Fruit fly (Drosophila melanogaster) whole organism, prepupa: ENCODE results near the gene CG6951.

Source experiments
- Blimp-1 ChIP-seq: fragments of 200-800 bp; sonication (Bioruptor generic); optimal IDR thresholded peaks from 3 replicates; lab custom pipeline; 2017; ENCODE audit warnings: missing biosample characterization, missing genetic modification characterization, mild to moderate bottlenecking, moderate library complexity, missing genetic modification reagents
- CG10631 ChIP-seq: fragments of 200-800 bp; sonication (Bioruptor generic); optimal IDR thresholded peaks from 2 replicates; lab custom pipeline; 2016; ENCODE audit warnings: missing biosample characterization, missing genetic modification characterization
- CG10669 ChIP-seq: fragments of 200-800 bp; sonication (Bioruptor generic); optimal IDR thresholded peaks from 3 replicates; lab custom pipeline; 2018; ENCODE audit warnings: missing biosample characterization, mild to moderate bottlenecking, missing genetic modification characterization, moderate library complexity
- CG11294 ChIP-seq: fragments of 200-800 bp; sonication (Bioruptor generic); IDR thresholded peaks from 2 replicates; pipeline ENCODE4 v1.3.6; 2022; ENCODE audit warnings: missing biosample characterization, missing genetic modification characterization
- CG11762 ChIP-seq: fragments of 200-800 bp; sonication (Bioruptor generic); optimal IDR thresholded peaks from 3 replicates; lab custom pipeline; 2016; ENCODE audit warnings: missing biosample characterization, missing genetic modification characterization; ENCODE audit not compliant: insufficient read depth
- CG11902 ChIP-seq: fragments of 200-800 bp; sonication (Bioruptor generic); optimal IDR thresholded peaks from 3 replicates; lab custom pipeline; 2016; ENCODE audit warnings: missing biosample characterization, missing genetic modification characterization
- CG15336 ChIP-seq: fragments of 200-800 bp; sonication (Bioruptor generic); IDR thresholded peaks from 2 replicates; pipeline ENCODE4 v1.3.6; 2022; ENCODE audit warnings: missing biosample characterization, missing genetic modification characterization
- CG1621 ChIP-seq: fragments of 200-800 bp; sonication (Bioruptor generic); optimal IDR thresholded peaks from 3 replicates; lab custom pipeline; 2018; ENCODE audit warnings: missing biosample characterization, mild to moderate bottlenecking, missing genetic modification characterization
- CG16779 ChIP-seq: fragments of 200-800 bp; sonication (Bioruptor generic); optimal IDR thresholded peaks from 3 replicates; lab custom pipeline; 2017; ENCODE audit warnings: missing biosample characterization, mild to moderate bottlenecking, missing genetic modification characterization
- CG3032 ChIP-seq: fragments of 200-800 bp; optimal IDR thresholded peaks from 2 replicates; lab custom pipeline; 2019; ENCODE audit warnings: missing biosample characterization, mild to moderate bottlenecking, missing genetic modification characterization, moderate library complexity
- CG31627 ChIP-seq: fragments of 200-800 bp; sonication (Bioruptor generic); optimal IDR thresholded peaks from 3 replicates; lab custom pipeline; 2016; ENCODE audit warnings: missing biosample characterization, missing genetic modification characterization
- CG32006 ChIP-seq: fragments of 200-800 bp; sonication (Bioruptor generic); optimal IDR thresholded peaks from 3 replicates; lab custom pipeline; 2017; ENCODE audit warnings: missing biosample characterization, mild to moderate bottlenecking, missing genetic modification characterization
- CG34406 ChIP-seq: fragments of 200-800 bp; sonication (Bioruptor generic); optimal IDR thresholded peaks from 3 replicates; lab custom pipeline; 2016; ENCODE audit warnings: missing biosample characterization, missing genetic modification characterization
- CG3919 ChIP-seq: fragments of 200-800 bp; sonication (Bioruptor generic); optimal IDR thresholded peaks from 3 replicates; lab custom pipeline; 2016; ENCODE audit warnings: missing biosample characterization, missing genetic modification characterization
- CG4318 ChIP-seq: fragments of 200-800 bp; sonication (Bioruptor generic); optimal IDR thresholded peaks from 3 replicates; lab custom pipeline; 2017; ENCODE audit warnings: missing biosample characterization, mild to moderate bottlenecking, missing genetic modification characterization
- CG6163 ChIP-seq: fragments of 200-800 bp; sonication (Bioruptor generic); IDR thresholded peaks from 3 replicates; pipeline ENCODE4 v1.3.6; 2022; ENCODE audit warnings: missing biosample characterization, missing genetic modification characterization
- CG8632 ChIP-seq: fragments of 200-800 bp; sonication (Bioruptor generic); optimal IDR thresholded peaks from 3 replicates; lab custom pipeline; 2016; ENCODE audit warnings: missing biosample characterization, missing genetic modification characterization
- Eip75B ChIP-seq: fragments of 200-800 bp; sonication (Bioruptor generic); optimal IDR thresholded peaks from 3 replicates; lab custom pipeline; 2016; ENCODE audit warnings: missing biosample characterization, missing genetic modification characterization
- Eip93F ChIP-seq: fragments of 200-800 bp; sonication (Bioruptor generic); optimal IDR thresholded peaks from 2 replicates; lab custom pipeline; 2016; ENCODE audit warnings: missing biosample characterization, mild to moderate bottlenecking, missing genetic modification characterization
- Ets21C ChIP-seq: fragments of 200-800 bp; sonication (Bioruptor generic); optimal IDR thresholded peaks from 3 replicates; lab custom pipeline; 2016; ENCODE audit warnings: missing biosample characterization, missing genetic modification characterization
- Ets96B ChIP-seq: fragments of 200-800 bp; optimal IDR thresholded peaks from 2 replicates; lab custom pipeline; 2019; ENCODE audit warnings: missing biosample characterization, mild to moderate bottlenecking, missing genetic modification characterization, moderate library complexity
- Hr4 ChIP-seq: fragments of 200-800 bp; sonication (Bioruptor generic); optimal IDR thresholded peaks from 3 replicates; lab custom pipeline; 2016; ENCODE audit warnings: missing biosample characterization, missing genetic modification characterization
- Lpt ChIP-seq: fragments of 200-800 bp; sonication (Bioruptor generic); optimal IDR thresholded peaks from 3 replicates; lab custom pipeline; 2016; ENCODE audit warnings: missing biosample characterization, missing genetic modification characterization
- Met ChIP-seq: fragments of 200-800 bp; sonication (Bioruptor generic); optimal IDR thresholded peaks from 3 replicates; lab custom pipeline; 2016; ENCODE audit warnings: missing biosample characterization, missing genetic modification characterization
- OdsH ChIP-seq: fragments of 200-800 bp; sonication (Bioruptor generic); optimal IDR thresholded peaks from 3 replicates; lab custom pipeline; 2016; ENCODE audit warnings: missing biosample characterization, missing genetic modification characterization
- Smox ChIP-seq: fragments of 200-800 bp; sonication (Bioruptor generic); optimal IDR thresholded peaks from 3 replicates; lab custom pipeline; 2016; ENCODE audit warnings: missing biosample characterization, missing genetic modification characterization
- Sox15 ChIP-seq: fragments of 200-800 bp; sonication (Bioruptor generic); optimal IDR thresholded peaks from 3 replicates; lab custom pipeline; 2016; ENCODE audit warnings: missing biosample characterization, missing genetic modification characterization
- achi ChIP-seq: fragments of 200-800 bp; sonication (Bioruptor generic); optimal IDR thresholded peaks from 3 replicates; lab custom pipeline; 2016; ENCODE audit warnings: missing biosample characterization, missing genetic modification characterization
- cyc ChIP-seq: fragments of 200-800 bp; sonication (Bioruptor generic); optimal IDR thresholded peaks from 3 replicates; lab custom pipeline; 2016; ENCODE audit warnings: missing biosample characterization, missing genetic modification characterization
- dac ChIP-seq: fragments of 200-800 bp; sonication (Bioruptor generic); optimal IDR thresholded peaks from 2 replicates; lab custom pipeline; 2017; ENCODE audit warnings: missing biosample characterization, mild to moderate bottlenecking, missing genetic modification characterization
- dsx ChIP-seq: fragments of 200-800 bp; optimal IDR thresholded peaks from 3 replicates; lab custom pipeline; 2019; ENCODE audit warnings: missing biosample characterization, mild to moderate bottlenecking, missing genetic modification characterization, moderate library complexity; ENCODE audit not compliant: poor library complexity, severe bottlenecking
- eg ChIP-seq: fragments of 200-800 bp; sonication (Bioruptor generic); IDR thresholded peaks from 3 replicates; pipeline ENCODE4 v1.3.6; 2022; ENCODE audit warnings: missing biosample characterization, missing genetic modification characterization
- esn ChIP-seq: fragments of 200-800 bp; sonication (Bioruptor generic); optimal IDR thresholded peaks from 2 replicates; lab custom pipeline; 2016; ENCODE audit warnings: missing biosample characterization, mild to moderate bottlenecking, missing genetic modification characterization, moderate library complexity
- fd59A ChIP-seq: fragments of 200-800 bp; sonication (Bioruptor generic); optimal IDR thresholded peaks from 2 replicates; lab custom pipeline; 2017; ENCODE audit warnings: missing biosample characterization, mild to moderate bottlenecking, missing genetic modification characterization, missing genetic modification reagents
- fd85E ChIP-seq: fragments of 200-800 bp; sonication (Bioruptor generic); optimal IDR thresholded peaks from 3 replicates; lab custom pipeline; 2016; ENCODE audit warnings: missing biosample characterization, missing genetic modification characterization
- fkh ChIP-seq: fragments of 200-800 bp; sonication (Bioruptor generic); optimal IDR thresholded peaks from 3 replicates; lab custom pipeline; 2017; ENCODE audit warnings: missing biosample characterization, mild to moderate bottlenecking, missing genetic modification characterization, moderate library complexity
- lz ChIP-seq: fragments of 200-800 bp; sonication (Bioruptor generic); optimal IDR thresholded peaks from 3 replicates; lab custom pipeline; 2016; ENCODE audit warnings: missing biosample characterization, missing genetic modification characterization
- net ChIP-seq: fragments of 200-800 bp; sonication (Bioruptor generic); optimal IDR thresholded peaks from 3 replicates; lab custom pipeline; 2016; ENCODE audit warnings: missing biosample characterization, missing genetic modification characterization
- pdm3 ChIP-seq: fragments of 200-800 bp; sonication (Bioruptor generic); optimal IDR thresholded peaks from 3 replicates; lab custom pipeline; 2016; ENCODE audit warnings: missing biosample characterization, missing genetic modification characterization
- salr ChIP-seq, 2 experiments: fragments of 200-800 bp; sonication (Bioruptor generic); optimal IDR thresholded peaks; 3 replicates each; lab custom pipeline; 2016 to 2018; ENCODE audit warnings: missing biosample characterization in 2 of 2, missing genetic modification characterization in 2 of 2, mild to moderate bottlenecking in 1 of 2
- spab ChIP-seq: fragments of 200-800 bp; sonication (Bioruptor generic); optimal IDR thresholded peaks from 2 replicates; lab custom pipeline; 2017; ENCODE audit warnings: missing biosample characterization, mild to moderate bottlenecking, missing genetic modification characterization, missing genetic modification reagents
- svp ChIP-seq: fragments of 200-800 bp; sonication (Bioruptor generic); peaks from one replicate; lab custom pipeline; 2016; ENCODE audit warnings: missing biosample characterization, missing genetic modification characterization
- topi ChIP-seq: fragments of 200-800 bp; sonication (Bioruptor generic); optimal IDR thresholded peaks from 3 replicates; lab custom pipeline; 2016; ENCODE audit warnings: missing biosample characterization, missing genetic modification characterization
- vri ChIP-seq: fragments of 200-800 bp; sonication (Bioruptor generic); optimal IDR thresholded peaks from 3 replicates; lab custom pipeline; 2016; ENCODE audit warnings: missing biosample characterization, mild to moderate bottlenecking, missing genetic modification characterization

CG6951 gene

dm6 chr3L:20192872-20193747, 48.0 kb upstream of the CG6951 start (continued):
- TF ChIP-seq CG11294 (no peak), CG16779 (tag; lab: Kevin White, UChicago) (no peak), CG11762 (GFP tag; lab: Kevin White, UChicago) (no peak)

DNA sequence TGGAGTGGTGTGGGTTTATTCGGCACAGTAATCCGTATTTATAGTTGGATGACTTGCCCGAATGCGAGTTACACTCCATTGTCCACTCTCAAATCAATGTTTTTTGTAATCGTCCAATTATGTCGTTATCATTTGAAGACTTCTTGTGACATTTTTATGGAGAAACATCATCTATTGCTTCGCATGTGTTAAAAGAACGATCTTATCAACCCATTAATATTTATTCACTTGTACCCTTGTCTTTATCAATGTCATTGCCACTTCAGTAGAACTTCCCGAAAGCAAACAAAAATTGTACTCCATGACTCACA, 47.4 kb upstream of the CG6951 start:
- no peak for TF ChIP-seq CG15336 (GFP tag; lab: Robert Waterston, UW)
- TF ChIP-seq Lpt (GFP tag; lab: Kevin White, UChicago) = no peak
- TF ChIP-seq eg (GFP tag; lab: Robert Waterston, UW) = no peak
- no peak for TF ChIP-seq cyc (GFP tag; lab: Kevin White, UChicago)
- no peak for TF ChIP-seq CG3032 (tag; lab: Kevin White, UChicago)
- no peak for TF ChIP-seq Ets96B (tag; lab: Kevin White, UChicago)
- no peak for TF ChIP-seq CG1621 (tag; lab: Kevin White, UChicago)
- TF ChIP-seq CG4318 (GFP tag; lab: Kevin White, UChicago) = no peak
- TF ChIP-seq svp (GFP tag; lab: Kevin White, UChicago) = no peak
- TF ChIP-seq Blimp-1 = no peak
- no peak for TF ChIP-seq fd85E (GFP tag; lab: Kevin White, UChicago)
- no peak for TF ChIP-seq Ets21C (GFP tag; lab: Kevin White, UChicago)
- TF ChIP-seq net = no peak
- TF ChIP-seq Smox (GFP tag; lab: Kevin White, UChicago) = no peak

DNA sequence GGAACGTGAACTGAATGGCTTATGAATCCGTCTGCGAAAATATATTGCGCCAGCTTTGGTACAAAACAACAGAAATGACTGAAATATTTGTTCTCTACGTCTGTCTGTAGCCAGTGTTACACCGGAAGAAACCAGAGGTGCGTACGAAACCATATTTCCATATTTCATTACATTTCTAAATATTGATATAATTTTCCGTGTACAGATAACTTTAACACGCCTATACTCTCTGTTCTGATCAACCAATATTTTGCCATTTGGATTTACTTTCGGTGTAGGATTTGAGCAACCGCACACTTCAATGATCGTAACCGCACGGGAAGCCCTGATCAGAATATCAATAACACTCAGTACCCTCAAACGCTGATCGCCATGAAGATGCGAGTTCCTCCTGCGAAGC, 46.3 kb upstream of the CG6951 start:
- TF ChIP-seq spab (GFP tag; lab: Kevin White, UChicago) (peak; percentile 32), OdsH (GFP tag; lab: Kevin White, UChicago) (peak; percentile 57), CG11762 (GFP tag; lab: Kevin White, UChicago) (peak; percentile 20), cyc (GFP tag; lab: Kevin White, UChicago) (peak; percentile 76), topi (GFP tag; lab: Kevin White, UChicago) (peak; percentile 72), pdm3 (peak; percentile 66), Hr4 (GFP tag; lab: Kevin White, UChicago) (peak; percentile 46), Ets96B (tag; lab: Kevin White, UChicago) (peak; percentile 61), salr (GFP tag; optimal IDR thresholded peaks at IDR 0.05; lab: Kevin White, UChicago) (peak; percentile 16 to 18), CG16779 (tag; lab: Kevin White, UChicago) (no peak), CG6163 (GFP tag; lab: Robert Waterston, UW) (peak; percentile 67), CG31627 (peak; percentile 82), Blimp-1 (peak; percentile 19), CG3032 (tag; lab: Kevin White, UChicago) (peak; percentile 62), dsx (peak; percentile 35), Eip75B (peak; percentile 51), CG34406 (peak; percentile 44), CG10631 (GFP tag; lab: Kevin White, UChicago) (peak; percentile 59), eg (GFP tag; lab: Robert Waterston, UW) (peak; percentile 75), Sox15 (peak; percentile 25), lz (peak; percentile 79), vri (GFP tag; lab: Kevin White, UChicago) (peak; percentile 69), CG4318 (GFP tag; lab: Kevin White, UChicago) (no peak), CG1621 (tag; lab: Kevin White, UChicago) (peak; percentile 55), Met (GFP tag; lab: Kevin White, UChicago) (peak; percentile 80), dac (no peak), Eip93F (GFP tag; lab: Kevin White, UChicago) (no peak), CG8632 (GFP tag; lab: Kevin White, UChicago) (peak; percentile 29), CG32006 (GFP tag; lab: Kevin White, UChicago) (peak; percentile 55), fd85E (GFP tag; lab: Kevin White, UChicago) (no peak), Lpt (GFP tag; lab: Kevin White, UChicago) (peak; percentile 15), esn (GFP tag; lab: Kevin White, UChicago) (peak; percentile 76), CG3919 (GFP tag; lab: Kevin White, UChicago) (peak; percentile 66), CG11902 (GFP tag; lab: Kevin White, UChicago) (peak; percentile 34), Ets21C (GFP tag; lab: Kevin White, UChicago) (peak; percentile 54), CG10669 (GFP tag; lab: Kevin White, UChicago) (peak; percentile 43), achi (GFP tag; lab: Kevin White, UChicago) (peak; percentile 64), fd59A (GFP tag; lab: Kevin White, UChicago) (peak; percentile 22), Smox (GFP tag; lab: Kevin White, UChicago) (peak; percentile 71), fkh (no peak)
